Worm (Caenorhabditis elegans) whole organism, L4/young adult: ENCODE measurements around the gene nprl-2.

Experiments used
- W03F9.2 ChIP-seq: fragments of 150-350 bp; optimal IDR thresholded peaks from 2 replicates; lab custom pipeline; 2014; ENCODE audit warnings: missing biosample characterization, missing genetic modification characterization
- dao-5 ChIP-seq: sonication (generic microtip); optimal IDR thresholded peaks from 2 replicates; lab custom pipeline; 2016; ENCODE audit warnings: missing genotype, missing genetic modification characterization, moderate library complexity, missing compliant biosample characterization
- him-1 ChIP-seq: sonication (generic microtip); optimal IDR thresholded peaks from 2 replicates; lab custom pipeline; 2016; ENCODE audit warnings: missing genotype, missing genetic modification reagents, missing genetic modification characterization, missing compliant biosample characterization

ce11 chrIV:7521591-7521990 lies 35.0 kb upstream of the nprl-2 start:
- TF ChIP-seq dao-5 (tag; lab: Kevin White, UChicago): no peak
- TF ChIP-seq him-1 (tag; lab: Kevin White, UChicago): no peak
- no peak for TF ChIP-seq W03F9.2 (tag; lab: Kevin White, UChicago)
